Worm (Caenorhabditis elegans) whole organism, young adult: ENCODE measurements around the gene mrg-1.

ENCODE experiments used
- F10E7.11 ChIP-seq: sonication (generic microtip); optimal IDR thresholded peaks from 2 replicates; lab custom pipeline; 2017; ENCODE audit warnings: mild to moderate bottlenecking, missing genetic modification characterization, moderate library complexity, missing compliant biosample characterization
- F49E8.2 ChIP-seq: sonication (generic microtip); optimal IDR thresholded peaks from 3 replicates; lab custom pipeline; 2017; ENCODE audit warnings: missing genetic modification characterization, mild to moderate bottlenecking, missing compliant biosample characterization, antibody characterized with exemption, moderate library complexity; ENCODE audit not compliant: insufficient read depth
- F52B5.7 ChIP-seq: sonication (generic microtip); optimal IDR thresholded peaks from 2 replicates; lab custom pipeline; 2016; ENCODE audit warnings: mild to moderate bottlenecking, missing genetic modification characterization, missing compliant biosample characterization
- F57A8.1 ChIP-seq: fragments of 200-800 bp; sonication (Bioruptor generic); optimal IDR thresholded peaks from 2 replicates; lab custom pipeline; 2018; ENCODE audit warnings: mild to moderate bottlenecking, missing genetic modification characterization, moderate library complexity, missing compliant biosample characterization
- K11D2.4 ChIP-seq: fragments of 200-800 bp; sonication (Bioruptor generic); IDR thresholded peaks from 2 replicates; pipeline ENCODE4 v1.3.6; 2022; ENCODE audit warnings: missing genetic modification reagents, missing genetic modification characterization, missing compliant biosample characterization
- Y56A3A.18 ChIP-seq: fragments of 200-800 bp; sonication (Bioruptor generic); IDR thresholded peaks from 2 replicates; pipeline ENCODE4 v1.3.6; 2022; ENCODE audit warnings: missing genetic modification reagents, missing genetic modification characterization, missing compliant biosample characterization
- Y67H2A.10 ChIP-seq: fragments of 200-800 bp; sonication (Bioruptor generic); conservative IDR thresholded peaks from 2 replicates; pipeline ENCODE4 v1.3.6; 2022; ENCODE audit warnings: missing genetic modification reagents, missing genetic modification characterization, missing compliant biosample characterization
- Y95B8A.8 ChIP-seq: fragments of 200-800 bp; sonication (Bioruptor generic); IDR thresholded peaks from 2 replicates; pipeline ENCODE4 v1.3.6; 2022; ENCODE audit warnings: missing genetic modification reagents, missing genetic modification characterization, missing compliant biosample characterization
- ama-1 ChIP-seq, 3 experiments: fragments of 150-350 bp in 1 of 3; sonication (generic microtip) in 2 of 3; optimal IDR thresholded peaks; 2 replicates each; lab custom pipeline; 2014 to 2018; ENCODE audit warnings: missing biosample characterization in 2 of 3, missing genetic modification characterization in 2 of 3, missing genetic modification reagents in 2 of 3
- aptf-2 ChIP-seq: fragments of 200-800 bp; sonication (Bioruptor generic); conservative IDR thresholded peaks from 2 replicates; pipeline ENCODE4 v1.3.6; 2022; ENCODE audit warnings: missing genetic modification reagents, missing genetic modification characterization, missing compliant biosample characterization
- aptf-3 ChIP-seq: fragments of 200-800 bp; sonication (Bioruptor generic); IDR thresholded peaks from 2 replicates; pipeline ENCODE4 v1.3.6; 2022; ENCODE audit warnings: missing genetic modification characterization, missing compliant biosample characterization
- cebp-1 ChIP-seq, 2 experiments: fragments of 200-800 bp in 1 of 2; sonication (Bioruptor generic) in 1 of 2; sonication (generic microtip) in 1 of 2; IDR thresholded peaks in 1 of 2; optimal IDR thresholded peaks in 1 of 2; 2 replicates each; pipeline versions ENCODE4 v1.3.6 to Lab custom; 2017 to 2022; ENCODE audit warnings: missing compliant biosample characterization in 2 of 2, missing genetic modification characterization in 2 of 2, mild to moderate bottlenecking in 1 of 2, missing genetic modification reagents in 1 of 2, moderate library complexity in 1 of 2
- ceh-58 ChIP-seq: fragments of 200-800 bp; sonication (Bioruptor generic); IDR thresholded peaks from 2 replicates; pipeline ENCODE4 v1.3.6; 2022; ENCODE audit warnings: missing genetic modification characterization, missing compliant biosample characterization
- ceh-79 ChIP-seq: sonication (generic microtip); optimal IDR thresholded peaks from 2 replicates; lab custom pipeline; 2017; ENCODE audit warnings: mild to moderate bottlenecking, missing genetic modification characterization, missing compliant biosample characterization
- dox-1 ChIP-seq: fragments of 200-800 bp; sonication (Bioruptor generic); IDR thresholded peaks from 2 replicates; pipeline ENCODE4 v1.3.6; 2022; ENCODE audit warnings: missing genetic modification reagents, missing genetic modification characterization, missing compliant biosample characterization
- dpl-1 ChIP-seq: fragments of 150-350 bp; optimal IDR thresholded peaks from 2 replicates; lab custom pipeline; 2014; ENCODE audit warnings: missing biosample characterization, missing genetic modification reagents, missing genetic modification characterization
- ets-4 ChIP-seq: fragments of 200-800 bp; sonication (Bioruptor generic); optimal IDR thresholded peaks from 2 replicates; lab custom pipeline; 2018; ENCODE audit warnings: mild to moderate bottlenecking, missing genetic modification characterization, missing compliant biosample characterization
- hlh-12 ChIP-seq: sonication (generic microtip); optimal IDR thresholded peaks from 2 replicates; lab custom pipeline; 2016; ENCODE audit warnings: missing genetic modification characterization, missing compliant biosample characterization
- hlh-26 ChIP-seq: fragments of 200-800 bp; sonication (Bioruptor generic); conservative IDR thresholded peaks from 2 replicates; pipeline ENCODE4 v1.3.6; 2022; ENCODE audit warnings: missing genetic modification reagents, missing genetic modification characterization, missing compliant biosample characterization
- hrde-1 ChIP-seq: sonication (generic microtip); optimal IDR thresholded peaks from 2 replicates; lab custom pipeline; 2016; ENCODE audit warnings: missing genetic modification characterization, mild to moderate bottlenecking, missing compliant biosample characterization, moderate library complexity, missing genotype, missing genetic modification reagents, borderline replicate concordance
- let-526 ChIP-seq: fragments of 200-800 bp; sonication (Bioruptor generic); IDR thresholded peaks from 2 replicates; pipeline ENCODE4 v1.3.6; 2022; ENCODE audit warnings: missing genetic modification reagents, missing genetic modification characterization, missing compliant biosample characterization
- lin-35 ChIP-seq, 3 experiments: fragments of 150-350 bp in 2 of 3; sonication (generic microtip) in 1 of 3; optimal IDR thresholded peaks; 2 replicates each; lab custom pipeline; 2014 to 2018; ENCODE audit warnings: missing biosample characterization in 3 of 3, missing genetic modification characterization in 3 of 3, missing genetic modification reagents in 3 of 3
- lsl-1 ChIP-seq: fragments of 200-800 bp; sonication (Bioruptor generic); optimal IDR thresholded peaks from 2 replicates; lab custom pipeline; 2018; ENCODE audit warnings: mild to moderate bottlenecking, missing genetic modification characterization, moderate library complexity, missing compliant biosample characterization
- madf-10 ChIP-seq: sonication (generic microtip); optimal IDR thresholded peaks from 2 replicates; lab custom pipeline; 2016; ENCODE audit warnings: mild to moderate bottlenecking, missing genetic modification characterization, missing compliant biosample characterization
- nhr-120 ChIP-seq: fragments of 200-800 bp; sonication (Bioruptor generic); IDR thresholded peaks from 2 replicates; pipeline ENCODE4 v1.3.6; 2022; ENCODE audit warnings: missing genetic modification characterization, missing compliant biosample characterization
- nhr-179 ChIP-seq: sonication (generic microtip); optimal IDR thresholded peaks from 2 replicates; lab custom pipeline; 2016; ENCODE audit warnings: mild to moderate bottlenecking, missing genetic modification characterization, missing compliant biosample characterization
- nhr-80 ChIP-seq: sonication (generic microtip); optimal IDR thresholded peaks from 2 replicates; lab custom pipeline; 2016; ENCODE audit warnings: missing genetic modification characterization, missing compliant biosample characterization
- rec-8 ChIP-seq, 2 experiments: sonication (generic microtip); optimal IDR thresholded peaks; 2 replicates each; lab custom pipeline; 2016; ENCODE audit warnings: mild to moderate bottlenecking in 2 of 2, missing genetic modification characterization in 2 of 2, missing genetic modification reagents in 2 of 2, missing genotype in 2 of 2, missing biosample characterization in 1 of 2, missing compliant biosample characterization in 1 of 2, moderate library complexity in 1 of 2
- snpc-1.3 ChIP-seq: sonication (generic microtip); optimal IDR thresholded peaks from 2 replicates; lab custom pipeline; 2017; ENCODE audit warnings: missing genetic modification characterization, mild to moderate bottlenecking, missing compliant biosample characterization, antibody characterized with exemption, moderate library complexity, missing genotype, missing genetic modification reagents; ENCODE audit not compliant: insufficient read depth
- tbp1 ChIP-seq: fragments of 200-800 bp; sonication (Bioruptor generic); optimal IDR thresholded peaks from 2 replicates; lab custom pipeline; 2018; ENCODE audit warnings: mild to moderate bottlenecking, missing genetic modification characterization, missing compliant biosample characterization

mrg-1 gene

DNA sequence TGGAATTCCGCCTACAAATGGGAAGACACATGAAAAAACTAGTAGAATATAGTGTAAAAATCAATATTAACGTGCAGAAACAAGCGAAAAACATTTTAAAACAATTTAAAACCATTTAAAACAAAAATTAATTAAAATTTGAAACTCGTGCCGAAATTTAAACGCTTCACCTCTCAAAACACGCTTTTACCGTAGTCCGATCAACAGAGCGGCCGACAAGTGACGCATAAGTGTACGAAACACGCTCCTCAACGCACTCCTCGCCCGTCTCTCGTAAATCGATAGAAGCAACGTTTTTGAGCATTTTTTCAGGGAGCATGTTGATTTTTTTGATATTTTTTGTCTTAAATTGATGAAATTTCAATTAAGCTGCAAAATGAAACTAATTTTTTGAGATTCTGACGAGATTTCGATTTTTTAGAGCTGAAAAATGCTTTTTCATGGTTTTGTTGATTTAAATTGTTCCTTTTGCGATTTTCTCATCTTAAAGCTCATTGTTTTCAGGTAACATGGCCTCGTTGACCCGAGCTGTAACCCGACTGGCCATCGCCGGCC is 30.6 kb upstream of the mrg-1 start, which contains the start of gene cox-5A (continued):
- TF ChIP-seq snpc-1.3 (tag; lab: Kevin White, UChicago) (peak; percentile 97), nhr-80 (tag; lab: Kevin White, UChicago) (peak; percentile 91), tbp1 (GFP tag; lab: Kevin White, UChicago) (peak; percentile 80), ceh-58 (GFP tag; lab: Robert Waterston, UW) (peak; percentile 78; the same call in 1 of the 2 replicates), hlh-12 (no peak), K11D2.4 (GFP tag; lab: Robert Waterston, UW) (peak; percentile 98), madf-10 (tag; lab: Kevin White, UChicago) (peak; percentile 95), F10E7.11 (tag; lab: Kevin White, UChicago) (peak; percentile 90), Y56A3A.18 (GFP tag; lab: Robert Waterston, UW) (peak; percentile 94)
- TF ChIP-seq, all 124 proteins: peak for 109

DNA sequence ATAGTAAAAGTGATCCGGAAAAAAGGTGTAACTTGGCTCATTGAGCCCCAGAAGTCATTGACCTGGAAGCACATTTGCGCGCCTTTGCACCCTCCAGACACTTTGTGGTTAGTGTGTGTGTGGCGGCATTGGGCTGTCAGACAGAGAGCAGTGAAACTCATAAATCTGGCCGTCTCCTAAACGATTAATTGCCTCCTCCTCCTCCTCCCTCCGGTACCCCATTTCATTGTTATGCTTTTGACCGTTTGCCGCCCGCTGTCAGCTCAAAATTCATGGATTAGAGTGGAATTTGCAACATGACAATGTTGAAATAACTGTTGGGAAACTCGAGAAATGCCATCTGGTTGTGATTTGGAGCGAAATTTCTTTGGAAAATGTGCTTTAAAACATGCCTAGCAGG is 29.6 kb upstream of the mrg-1 start:
- TF ChIP-seq lsl-1 (no peak), nhr-80 (tag; lab: Kevin White, UChicago) (no peak), hrde-1 (tag; lab: Kevin White, UChicago) (no peak), F57A8.1 (GFP tag; lab: Kevin White, UChicago) (no peak), dpl-1 (GFP tag; lab: Kevin White, UChicago) (no peak), ceh-79 (no peak)

DNA sequence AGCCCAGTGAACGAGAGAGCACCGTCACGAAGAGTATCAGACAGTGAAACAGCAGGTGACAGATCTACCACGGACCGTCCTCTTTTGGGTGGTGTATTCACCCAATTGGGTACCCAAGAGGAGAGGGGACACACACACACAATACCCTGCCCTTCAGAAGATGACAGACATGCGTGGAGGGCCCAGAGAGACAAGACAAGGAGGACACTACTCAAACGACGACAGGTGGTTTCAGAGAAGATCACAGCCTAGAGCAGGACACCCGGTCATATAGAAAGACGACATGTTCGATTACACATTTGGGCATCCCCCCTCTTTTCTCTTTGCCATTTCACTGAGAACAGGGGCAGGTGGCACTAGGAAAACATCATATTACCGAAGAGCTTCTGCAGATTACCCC is 19.8 kb upstream of the mrg-1 start:
- TF ChIP-seq nhr-179 (tag; lab: Kevin White, UChicago) (no peak), nhr-120 (GFP tag; lab: Robert Waterston, UW) (no peak), F52B5.7 (tag; lab: Kevin White, UChicago) (no peak), cebp-1 (GFP tag; IDR thresholded peaks at IDR 0.05; lab: Robert Waterston, UW) (no peak), cebp-1 (tag; optimal IDR thresholded peaks at IDR 0.05; lab: Kevin White, UChicago) (no peak), ets-4 (GFP tag; lab: Kevin White, UChicago) (no peak), F49E8.2 (tag; lab: Kevin White, UChicago) (no peak), lsl-1 (no peak), F10E7.11 (tag; lab: Kevin White, UChicago) (no peak), Y67H2A.10 (GFP tag; lab: Robert Waterston, UW) (no peak), lin-35 (GFP tag; optimal IDR thresholded peaks at IDR 0.05; lab: Kevin White, UChicago) (no peak), Y95B8A.8 (GFP tag; lab: Robert Waterston, UW) (no peak), rec-8 (tag; optimal IDR thresholded peaks at IDR 0.05; lab: Kevin White, UChicago) (no peak), aptf-3 (no peak)
- TF ChIP-seq, all 124 proteins: peak for 0

DNA sequence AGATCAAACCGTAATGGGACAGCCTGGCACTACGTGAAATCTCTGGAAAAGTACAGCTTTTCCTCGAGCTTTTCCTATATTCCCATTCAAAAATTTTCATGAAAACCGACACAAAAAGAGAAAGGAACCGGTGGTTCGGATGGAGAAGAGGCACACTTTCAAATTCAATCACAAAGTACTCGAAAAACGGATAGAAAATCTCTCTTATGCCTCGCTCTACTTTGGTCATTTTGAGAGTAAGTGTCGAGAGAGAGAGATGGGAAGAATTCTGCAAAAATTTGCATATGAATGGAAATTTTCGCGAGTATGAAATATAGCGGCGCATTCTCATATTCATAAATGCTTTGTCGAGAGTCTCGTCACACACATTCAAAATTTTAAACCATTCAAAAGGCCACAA is 18.3 kb upstream of the mrg-1 start:
- no peak for TF ChIP-seq let-526
- no peak for TF ChIP-seq hlh-26
- TF ChIP-seq ama-1 (optimal IDR thresholded peaks at IDR 0.05; lab: Kevin White, UChicago) = no peak
- no peak for TF ChIP-seq ama-1 (GFP tag; optimal IDR thresholded peaks at IDR 0.05; lab: Kevin White, UChicago)
- TF ChIP-seq dox-1 (GFP tag; lab: Robert Waterston, UW) = no peak
- TF ChIP-seq Y67H2A.10 (GFP tag; lab: Robert Waterston, UW) = no peak
- no peak for TF ChIP-seq ets-4 (GFP tag; lab: Kevin White, UChicago)
- no peak for TF ChIP-seq aptf-2 (GFP tag; lab: Robert Waterston, UW)
